Worm (Caenorhabditis elegans) whole organism, young adult: ENCODE data around the gene dsl-3.

ENCODE experiments used
- B0261.1 ChIP-seq: sonication (generic microtip); optimal IDR thresholded peaks from 2 replicates; lab custom pipeline; 2016; ENCODE audit warnings: mild to moderate bottlenecking, missing genetic modification characterization, moderate library complexity, missing compliant biosample characterization
- B0336.3 ChIP-seq: fragments of 200-800 bp; sonication (Bioruptor generic); IDR thresholded peaks from 2 replicates; pipeline ENCODE4 v1.3.6; 2022; ENCODE audit warnings: missing genetic modification characterization, missing compliant biosample characterization
- C06A6.2 ChIP-seq: fragments of 200-800 bp; sonication (Bioruptor generic); conservative IDR thresholded peaks from 2 replicates; pipeline ENCODE4 v1.3.6; 2022; ENCODE audit warnings: missing genetic modification characterization, missing compliant biosample characterization
- F23B12.7 ChIP-seq: sonication (generic microtip); optimal IDR thresholded peaks from 2 replicates; lab custom pipeline; 2017; ENCODE audit warnings: missing genetic modification characterization, mild to moderate bottlenecking, missing compliant biosample characterization, antibody characterized with exemption, moderate library complexity; ENCODE audit not compliant: insufficient read depth
- F57C9.4 ChIP-seq: sonication (generic microtip); optimal IDR thresholded peaks from 2 replicates; lab custom pipeline; 2017; ENCODE audit warnings: mild to moderate bottlenecking, missing genetic modification characterization, missing compliant biosample characterization
- K11D2.4 ChIP-seq: fragments of 200-800 bp; sonication (Bioruptor generic); IDR thresholded peaks from 2 replicates; pipeline ENCODE4 v1.3.6; 2022; ENCODE audit warnings: missing genetic modification reagents, missing genetic modification characterization, missing compliant biosample characterization
- Y53F4B.3 ChIP-seq: fragments of 200-800 bp; sonication (Bioruptor generic); IDR thresholded peaks from 2 replicates; pipeline ENCODE4 v1.3.6; 2022; ENCODE audit warnings: missing genetic modification reagents, missing genetic modification characterization, missing compliant biosample characterization
- Y79H2A.3 ChIP-seq: fragments of 200-800 bp; sonication (Bioruptor generic); conservative IDR thresholded peaks from 2 replicates; pipeline ENCODE4 v1.3.6; 2022; ENCODE audit warnings: missing genetic modification reagents, missing genetic modification characterization, missing compliant biosample characterization
- Y95B8A.8 ChIP-seq: fragments of 200-800 bp; sonication (Bioruptor generic); IDR thresholded peaks from 2 replicates; pipeline ENCODE4 v1.3.6; 2022; ENCODE audit warnings: missing genetic modification reagents, missing genetic modification characterization, missing compliant biosample characterization
- aptf-2 ChIP-seq: fragments of 200-800 bp; sonication (Bioruptor generic); conservative IDR thresholded peaks from 2 replicates; pipeline ENCODE4 v1.3.6; 2022; ENCODE audit warnings: missing genetic modification reagents, missing genetic modification characterization, missing compliant biosample characterization
- atf-7 ChIP-seq: sonication (generic microtip); optimal IDR thresholded peaks from 2 replicates; lab custom pipeline; 2017; ENCODE audit warnings: mild to moderate bottlenecking, missing genetic modification characterization, missing compliant biosample characterization
- attf-5 ChIP-seq: fragments of 200-800 bp; sonication (Bioruptor generic); optimal IDR thresholded peaks from 2 replicates; lab custom pipeline; 2018; ENCODE audit warnings: mild to moderate bottlenecking, missing genetic modification characterization, missing compliant biosample characterization
- ceh-27 ChIP-seq: fragments of 200-800 bp; sonication (Bioruptor generic); optimal IDR thresholded peaks from 2 replicates; lab custom pipeline; 2018; ENCODE audit warnings: mild to moderate bottlenecking, missing genetic modification characterization, moderate library complexity, missing compliant biosample characterization
- ceh-91 ChIP-seq: fragments of 200-800 bp; sonication (Bioruptor generic); IDR thresholded peaks from 2 replicates; pipeline ENCODE4 v1.3.6; 2022; ENCODE audit warnings: missing genetic modification reagents, missing genetic modification characterization, missing compliant biosample characterization
- dpl-1 ChIP-seq: fragments of 150-350 bp; optimal IDR thresholded peaks from 2 replicates; lab custom pipeline; 2014; ENCODE audit warnings: missing biosample characterization, missing genetic modification reagents, missing genetic modification characterization
- efl-1 ChIP-seq: fragments of 150-350 bp; optimal IDR thresholded peaks from 2 replicates; lab custom pipeline; 2014; ENCODE audit warnings: missing biosample characterization, missing genetic modification reagents, missing genetic modification characterization
- egl-18 ChIP-seq: fragments of 200-800 bp; sonication (Bioruptor generic); IDR thresholded peaks from 2 replicates; pipeline ENCODE4 v1.3.6; 2022; ENCODE audit warnings: missing genetic modification reagents, missing genetic modification characterization, missing compliant biosample characterization
- egl-44 ChIP-seq: fragments of 200-800 bp; sonication (Bioruptor generic); IDR thresholded peaks from 2 replicates; pipeline ENCODE4 v1.3.6; 2022; ENCODE audit warnings: missing genetic modification reagents, missing genetic modification characterization, missing compliant biosample characterization
- fkh-3 ChIP-seq: sonication (generic microtip); optimal IDR thresholded peaks from 2 replicates; lab custom pipeline; 2016; ENCODE audit warnings: mild to moderate bottlenecking, missing genetic modification characterization, missing compliant biosample characterization
- gei-17 ChIP-seq: fragments of 200-800 bp; sonication (Bioruptor generic); optimal IDR thresholded peaks from 2 replicates; lab custom pipeline; 2018; ENCODE audit warnings: mild to moderate bottlenecking, missing genetic modification characterization, missing compliant biosample characterization
- hmg-1.2 ChIP-seq: fragments of 200-800 bp; sonication (Bioruptor generic); IDR thresholded peaks from 2 replicates; pipeline ENCODE4 v1.3.6; 2022; ENCODE audit warnings: missing genetic modification reagents, missing genetic modification characterization, missing compliant biosample characterization
- lag-1 ChIP-seq: fragments of 200-800 bp; sonication (Bioruptor generic); IDR thresholded peaks from 2 replicates; pipeline ENCODE4 v1.3.6; 2022; ENCODE audit warnings: missing genetic modification reagents, missing genetic modification characterization, missing compliant biosample characterization
- lin-40 ChIP-seq: sonication (generic microtip); optimal IDR thresholded peaks from 2 replicates; lab custom pipeline; 2016; ENCODE audit warnings: missing genetic modification characterization, mild to moderate bottlenecking, missing compliant biosample characterization, missing genotype, missing genetic modification reagents
- lir-1 ChIP-seq: fragments of 200-800 bp; sonication (Bioruptor generic); conservative IDR thresholded peaks from 2 replicates; pipeline ENCODE4 v1.3.6; 2022; ENCODE audit warnings: missing genetic modification reagents, missing genetic modification characterization, missing compliant biosample characterization
- lsl-1 ChIP-seq: fragments of 200-800 bp; sonication (Bioruptor generic); optimal IDR thresholded peaks from 2 replicates; lab custom pipeline; 2018; ENCODE audit warnings: mild to moderate bottlenecking, missing genetic modification characterization, moderate library complexity, missing compliant biosample characterization
- madf-6 ChIP-seq: fragments of 200-800 bp; sonication (Bioruptor generic); IDR thresholded peaks from 2 replicates; pipeline ENCODE4 v1.3.6; 2022; ENCODE audit warnings: missing genetic modification reagents, missing genetic modification characterization, missing compliant biosample characterization
- mel-28 ChIP-seq: sonication (generic microtip); optimal IDR thresholded peaks from 2 replicates; lab custom pipeline; 2016; ENCODE audit warnings: borderline replicate concordance, mild to moderate bottlenecking, missing genetic modification characterization, missing compliant biosample characterization
- nfya-1 ChIP-seq: sonication (generic microtip); optimal IDR thresholded peaks from 2 replicates; lab custom pipeline; 2017; ENCODE audit warnings: antibody characterized with exemption, missing compliant biosample characterization, missing genetic modification characterization, borderline replicate concordance; ENCODE audit not compliant: insufficient read depth
- nfya-2 ChIP-seq: fragments of 200-800 bp; sonication (Bioruptor generic); IDR thresholded peaks from 2 replicates; pipeline ENCODE4 v1.3.6; 2022; ENCODE audit warnings: missing genetic modification reagents, missing genetic modification characterization, missing compliant biosample characterization
- nhr-120 ChIP-seq: fragments of 200-800 bp; sonication (Bioruptor generic); IDR thresholded peaks from 2 replicates; pipeline ENCODE4 v1.3.6; 2022; ENCODE audit warnings: missing genetic modification characterization, missing compliant biosample characterization
- nhr-179 ChIP-seq: sonication (generic microtip); optimal IDR thresholded peaks from 2 replicates; lab custom pipeline; 2016; ENCODE audit warnings: mild to moderate bottlenecking, missing genetic modification characterization, missing compliant biosample characterization
- nhr-27 ChIP-seq: fragments of 200-800 bp; sonication (Bioruptor generic); optimal IDR thresholded peaks from 2 replicates; lab custom pipeline; 2018; ENCODE audit warnings: mild to moderate bottlenecking, missing genetic modification characterization, moderate library complexity, missing compliant biosample characterization
- nhr-80 ChIP-seq: sonication (generic microtip); optimal IDR thresholded peaks from 2 replicates; lab custom pipeline; 2016; ENCODE audit warnings: missing genetic modification characterization, missing compliant biosample characterization
- nhr-90 ChIP-seq: sonication (generic microtip); optimal IDR thresholded peaks from 2 replicates; lab custom pipeline; 2016; ENCODE audit warnings: missing genotype, mild to moderate bottlenecking, missing genetic modification characterization, missing compliant biosample characterization
- pbrm-1 ChIP-seq: fragments of 200-800 bp; sonication (Bioruptor generic); IDR thresholded peaks from 2 replicates; pipeline ENCODE4 v1.3.6; 2022; ENCODE audit warnings: missing genetic modification reagents, missing genetic modification characterization, missing compliant biosample characterization
- rec-8 ChIP-seq, 2 experiments: sonication (generic microtip); optimal IDR thresholded peaks; 2 replicates each; lab custom pipeline; 2016; ENCODE audit warnings: mild to moderate bottlenecking in 2 of 2, missing genetic modification characterization in 2 of 2, missing genetic modification reagents in 2 of 2, missing genotype in 2 of 2, missing biosample characterization in 1 of 2, missing compliant biosample characterization in 1 of 2, moderate library complexity in 1 of 2
- rpc-1 ChIP-seq, 2 experiments: fragments of 150-350 bp in 1 of 2; sonication (generic microtip) in 1 of 2; optimal IDR thresholded peaks; 2 replicates each; lab custom pipeline; 2014 to 2018; ENCODE audit warnings: missing biosample characterization in 1 of 2, missing genetic modification characterization in 1 of 2, missing genetic modification reagents in 1 of 2, missing genotype in 1 of 2
- snpc-3.4 ChIP-seq: sonication (generic microtip); optimal IDR thresholded peaks from 2 replicates; lab custom pipeline; 2017; ENCODE audit warnings: missing genetic modification characterization, mild to moderate bottlenecking, missing compliant biosample characterization, antibody characterized with exemption, moderate library complexity, missing genotype, missing genetic modification reagents
- sptf-2 ChIP-seq: fragments of 200-800 bp; sonication (Bioruptor generic); optimal IDR thresholded peaks from 2 replicates; lab custom pipeline; 2018; ENCODE audit warnings: mild to moderate bottlenecking, missing genetic modification characterization, missing compliant biosample characterization
- tbp1 ChIP-seq: fragments of 200-800 bp; sonication (Bioruptor generic); optimal IDR thresholded peaks from 2 replicates; lab custom pipeline; 2018; ENCODE audit warnings: mild to moderate bottlenecking, missing genetic modification characterization, missing compliant biosample characterization
- ztf-3 ChIP-seq: fragments of 200-800 bp; sonication (Bioruptor generic); optimal IDR thresholded peaks from 2 replicates; lab custom pipeline; 2018; ENCODE audit warnings: mild to moderate bottlenecking, missing genetic modification characterization, missing compliant biosample characterization

The dsl-3 gene

ce11 chrIV:1605276-1605762 is 4.8 kb upstream of the dsl-3 start, which contains the start of gene Y41D4B.11:
Gene Y41D4B.11 (plus strand): TSS chrIV:1605712.
- TF ChIP-seq gei-17 (GFP tag; lab: Kevin White, UChicago) = no peak
- no peak for TF ChIP-seq attf-5
- TF ChIP-seq ceh-91 (GFP tag; lab: Robert Waterston, UW) = no peak
- no peak for TF ChIP-seq lag-1
- no peak for TF ChIP-seq Y53F4B.3
- TF ChIP-seq egl-18 (GFP tag; lab: Robert Waterston, UW) = no peak
- TF ChIP-seq C06A6.2 = no peak
- no peak for TF ChIP-seq egl-44
- no peak for TF ChIP-seq nhr-120 (GFP tag; lab: Robert Waterston, UW)
- no peak for TF ChIP-seq fkh-3 (tag; lab: Kevin White, UChicago)
- TF ChIP-seq madf-6 = no peak
- TF ChIP-seq nfya-1 (tag; lab: Kevin White, UChicago) = no peak
- TF ChIP-seq Y95B8A.8 = no peak
- no peak for TF ChIP-seq rpc-1 (optimal IDR thresholded peaks at IDR 0.05; lab: Kevin White, UChicago)
- TF ChIP-seq rpc-1 (tag; optimal IDR thresholded peaks at IDR 0.05; lab: Kevin White, UChicago) = no peak
- TF ChIP-seq ztf-3 = no peak
- TF ChIP-seq K11D2.4 (GFP tag; lab: Robert Waterston, UW) = no peak
- TF ChIP-seq dpl-1 (GFP tag; lab: Kevin White, UChicago) = no peak
- TF ChIP-seq snpc-3.4 = no peak

ce11 chrIV:1613592-1613991 is 3.5 kb downstream of the dsl-3 start, which contains the start of gene nhr-122:
Gene nhr-122 (plus strand): TSS chrIV:1613892.
- TF ChIP-seq hmg-1.2 (GFP tag; lab: Robert Waterston, UW) (peak; percentile 31; the same call in 1 of the 2 replicates), mel-28 (no peak)
- TF ChIP-seq, all 124 proteins: peak for 1

- TF ChIP-seq atf-7 (no peak), lsl-1 (GFP tag; lab: Kevin White, UChicago) (no peak), attf-5 (peak; percentile 7), nhr-80 (tag; lab: Kevin White, UChicago) (peak; percentile 13), hmg-1.2 (GFP tag; lab: Robert Waterston, UW) (peak; percentile 11; the same call in 1 of the 2 replicates), rec-8 (tag; optimal IDR thresholded peaks at IDR 0.05; lab: Kevin White, UChicago) (no peak)
- TF ChIP-seq, all 124 proteins: peak for 3
Measured at ce11 chrIV:1619519-1620311, 9.6 kb downstream of the dsl-3 start, which contains the start of gene nhr-92. Gene nhr-92 (plus strand): TSS chrIV:1620094.

- TF ChIP-seq hmg-1.2 (GFP tag; lab: Robert Waterston, UW) (peak; percentile 30; the same call in 1 of the 2 replicates), nhr-179 (tag; lab: Kevin White, UChicago) (no peak), nhr-27 (tag; lab: Kevin White, UChicago) (no peak), lin-40 (tag; lab: Kevin White, UChicago) (peak; percentile 20), ceh-27 (peak; percentile 30), sptf-2 (GFP tag; lab: Kevin White, UChicago) (no peak)
Measured at ce11 chrIV:1623712-1624111, 13.6 kb downstream of the dsl-3 start, which contains the start of gene nhr-87. Gene nhr-87 (plus strand): TSS chrIV:1624029.

ce11 chrIV:1624447-1624846 is 14.4 kb downstream of the dsl-3 start:
- no peak for TF ChIP-seq nfya-2 (GFP tag; lab: Robert Waterston, UW)
- TF ChIP-seq B0261.1 (tag; lab: Kevin White, UChicago) = no peak
- no peak for TF ChIP-seq F57C9.4 (tag; lab: Kevin White, UChicago)
- TF ChIP-seq efl-1 (GFP tag; lab: Kevin White, UChicago) = no peak
- no peak for TF ChIP-seq tbp1 (GFP tag; lab: Kevin White, UChicago)
- TF ChIP-seq Y79H2A.3 = no peak
- no peak for TF ChIP-seq nhr-90 (tag; lab: Kevin White, UChicago)
- no peak for TF ChIP-seq pbrm-1
- no peak for TF ChIP-seq aptf-2
- TF ChIP-seq B0336.3 = no peak
- TF ChIP-seq ceh-91 (GFP tag; lab: Robert Waterston, UW) = no peak
- no peak for TF ChIP-seq F23B12.7 (tag; lab: Kevin White, UChicago)
- TF ChIP-seq lir-1 (GFP tag; lab: Robert Waterston, UW) = no peak
